Worm (Caenorhabditis elegans) whole organism, L3 larva: ENCODE results near the gene dsb-1.

ENCODE experiments used
- R02D3.7 ChIP-seq: fragments of 150-350 bp; optimal IDR thresholded peaks from 2 replicates; lab custom pipeline; 2014; ENCODE audit warnings: missing biosample characterization, missing genetic modification characterization
- ZK546.5 ChIP-seq: sonication (generic microtip); optimal IDR thresholded peaks from 2 replicates; lab custom pipeline; 2017; ENCODE audit warnings: missing biosample characterization, missing genetic modification characterization
- aly-2 ChIP-seq: fragments of 150-350 bp; optimal IDR thresholded peaks from 2 replicates; lab custom pipeline; 2014; ENCODE audit warnings: missing biosample characterization, missing genetic modification characterization
- ama-1 ChIP-seq: fragments of 150-350 bp; optimal IDR thresholded peaks from 2 replicates; lab custom pipeline; 2018
- ceh-16 ChIP-seq: sonication (generic microtip); optimal IDR thresholded peaks from 2 replicates; lab custom pipeline; 2017; ENCODE audit warnings: missing biosample characterization, missing genetic modification characterization
- ceh-28 ChIP-seq: fragments of 150-350 bp; optimal IDR thresholded peaks from 2 replicates; lab custom pipeline; 2014; ENCODE audit warnings: missing biosample characterization, missing genetic modification reagents, missing genetic modification characterization
- ceh-82 ChIP-seq: fragments of 150-350 bp; optimal IDR thresholded peaks from 2 replicates; lab custom pipeline; 2014; ENCODE audit warnings: missing biosample characterization, missing genetic modification characterization
- ceh-9 ChIP-seq: sonication (generic microtip); optimal IDR thresholded peaks from 2 replicates; lab custom pipeline; 2018; ENCODE audit warnings: missing biosample characterization, missing genetic modification characterization
- daf-12 ChIP-seq: fragments of 150-350 bp; optimal IDR thresholded peaks from 2 replicates; lab custom pipeline; 2014; ENCODE audit warnings: missing biosample characterization, missing genetic modification reagents, missing genetic modification characterization
- egl-27 ChIP-seq: sonication (generic microtip); optimal IDR thresholded peaks from 4 replicates; lab custom pipeline; 2017; ENCODE audit warnings: missing biosample characterization, missing genetic modification reagents, missing genetic modification characterization
- egl-5 ChIP-seq: fragments of 150-350 bp; optimal IDR thresholded peaks from 2 replicates; lab custom pipeline; 2017; ENCODE audit warnings: missing biosample characterization, missing genetic modification reagents, missing genetic modification characterization, inconsistent platforms
- elt-1 ChIP-seq: fragments of 150-350 bp; optimal IDR thresholded peaks from 2 replicates; lab custom pipeline; 2014; ENCODE audit warnings: missing biosample characterization, missing genetic modification characterization
- elt-2 ChIP-seq: sonication (generic microtip); optimal IDR thresholded peaks from 2 replicates; lab custom pipeline; 2016; ENCODE audit warnings: missing genetic modification reagents, mild to moderate bottlenecking, missing genetic modification characterization, missing compliant biosample characterization
- elt-3 ChIP-seq, 3 experiments: fragments of 150-350 bp in 1 of 3; sonication (generic microtip) in 2 of 3; optimal IDR thresholded peaks; 2 replicates in 2 of 3; 4 replicates in 1 of 3; lab custom pipeline; 2014 to 2017; ENCODE audit warnings: missing biosample characterization in 3 of 3, missing genetic modification characterization in 3 of 3
- eor-1 ChIP-seq, 2 experiments: fragments of 150-350 bp; optimal IDR thresholded peaks; 2 replicates each; lab custom pipeline; 2014 to 2018; ENCODE audit warnings: missing biosample characterization in 2 of 2, missing genetic modification characterization in 2 of 2
- fkh-10 ChIP-seq: sonication (generic microtip); optimal IDR thresholded peaks from 2 replicates; lab custom pipeline; 2017; ENCODE audit warnings: missing biosample characterization, missing genetic modification reagents, missing genetic modification characterization
- fkh-2 ChIP-seq: fragments of 150-350 bp; optimal IDR thresholded peaks from 2 replicates; lab custom pipeline; 2014; ENCODE audit warnings: missing biosample characterization, missing genetic modification reagents, missing genetic modification characterization
- fos-1 ChIP-seq: fragments of 150-350 bp; optimal IDR thresholded peaks from 2 replicates; lab custom pipeline; 2014; ENCODE audit warnings: missing biosample characterization, missing genetic modification characterization
- hmg-11 ChIP-seq: sonication (generic microtip); optimal IDR thresholded peaks from 2 replicates; lab custom pipeline; 2016; ENCODE audit warnings: missing genetic modification characterization, missing compliant biosample characterization
- jun-1 ChIP-seq: fragments of 150-350 bp; optimal IDR thresholded peaks from 2 replicates; lab custom pipeline; 2014; ENCODE audit warnings: missing biosample characterization, missing genetic modification reagents, missing genetic modification characterization
- lin-15B ChIP-seq: fragments of 150-350 bp; optimal IDR thresholded peaks from 2 replicates; lab custom pipeline; 2014; ENCODE audit warnings: missing biosample characterization, missing genetic modification characterization
- lin-39 ChIP-seq: fragments of 150-350 bp; optimal IDR thresholded peaks from 2 replicates; lab custom pipeline; 2018; ENCODE audit warnings: missing biosample characterization, missing genetic modification reagents, missing genetic modification characterization
- lsy-12 ChIP-seq: sonication (generic microtip); optimal IDR thresholded peaks from 2 replicates; lab custom pipeline; 2016; ENCODE audit warnings: mild to moderate bottlenecking, missing genetic modification characterization, missing compliant biosample characterization
- mdl-1 ChIP-seq: fragments of 150-350 bp; optimal IDR thresholded peaks from 2 replicates; lab custom pipeline; 2014; ENCODE audit warnings: missing biosample characterization, missing genetic modification characterization
- mml-1 ChIP-seq: fragments of 150-350 bp; sonication (generic microtip); optimal IDR thresholded peaks from 3 replicates; lab custom pipeline; 2014; ENCODE audit warnings: missing biosample characterization, missing genetic modification characterization
- nfya-1 ChIP-seq: sonication (generic microtip); optimal IDR thresholded peaks from 2 replicates; lab custom pipeline; 2017; ENCODE audit warnings: missing genetic modification characterization, mild to moderate bottlenecking, missing compliant biosample characterization, antibody characterized with exemption, moderate library complexity; ENCODE audit not compliant: insufficient read depth
- nhr-11 ChIP-seq: fragments of 150-350 bp; optimal IDR thresholded peaks from 2 replicates; lab custom pipeline; 2014; ENCODE audit warnings: missing biosample characterization, missing genetic modification characterization
- nhr-12 ChIP-seq: fragments of 150-350 bp; optimal IDR thresholded peaks from 2 replicates; lab custom pipeline; 2014; ENCODE audit warnings: missing biosample characterization, missing genetic modification characterization
- nhr-23 ChIP-seq: fragments of 150-350 bp; optimal IDR thresholded peaks from 2 replicates; lab custom pipeline; 2014; ENCODE audit warnings: missing biosample characterization, missing genetic modification reagents, missing genetic modification characterization
- nhr-237 ChIP-seq: fragments of 150-350 bp; optimal IDR thresholded peaks from 2 replicates; lab custom pipeline; 2014; ENCODE audit warnings: missing biosample characterization, missing genetic modification characterization
- nhr-25 ChIP-seq: sonication (generic microtip); optimal IDR thresholded peaks from 2 replicates; lab custom pipeline; 2017; ENCODE audit warnings: missing biosample characterization, missing genetic modification characterization
- nhr-28 ChIP-seq: fragments of 150-350 bp; optimal IDR thresholded peaks from 2 replicates; lab custom pipeline; 2014; ENCODE audit warnings: missing biosample characterization, missing genetic modification characterization
- nhr-43 ChIP-seq: sonication (generic microtip); optimal IDR thresholded peaks from 2 replicates; lab custom pipeline; 2016; ENCODE audit warnings: mild to moderate bottlenecking, missing genetic modification characterization, missing compliant biosample characterization; ENCODE audit not compliant: poor library complexity, severe bottlenecking
- nhr-67 ChIP-seq: fragments of 150-350 bp; optimal IDR thresholded peaks from 2 replicates; lab custom pipeline; 2014; ENCODE audit warnings: missing biosample characterization, missing genetic modification characterization
- nhr-76 ChIP-seq: fragments of 150-350 bp; sonication (generic microtip); optimal IDR thresholded peaks from 5 replicates; lab custom pipeline; 2014; ENCODE audit warnings: missing biosample characterization, missing genetic modification characterization
- nhr-77 ChIP-seq: fragments of 150-350 bp; optimal IDR thresholded peaks from 2 replicates; lab custom pipeline; 2014; ENCODE audit warnings: missing biosample characterization, missing genetic modification characterization
- pha-4 ChIP-seq: fragments of 150-350 bp; optimal IDR thresholded peaks from 2 replicates; lab custom pipeline; 2014; ENCODE audit warnings: missing biosample characterization, missing genetic modification reagents, missing genetic modification characterization
- pqm-1 ChIP-seq: fragments of 150-350 bp; optimal IDR thresholded peaks from 2 replicates; lab custom pipeline; 2017; ENCODE audit warnings: missing biosample characterization, missing genetic modification characterization, inconsistent platforms
- sea-2 ChIP-seq: fragments of 150-350 bp; sonication (generic microtip); optimal IDR thresholded peaks from 4 replicates; lab custom pipeline; 2014; ENCODE audit warnings: missing biosample characterization, missing genetic modification reagents, missing genetic modification characterization
- skn-1 ChIP-seq: fragments of 150-350 bp; optimal IDR thresholded peaks from 2 replicates; lab custom pipeline; 2014; ENCODE audit warnings: missing biosample characterization, missing genetic modification characterization
- snpc-4 ChIP-seq: fragments of 150-350 bp; optimal IDR thresholded peaks from 2 replicates; lab custom pipeline; 2014; ENCODE audit warnings: missing biosample characterization, missing genetic modification characterization
- tbx-2 ChIP-seq: sonication (generic microtip); optimal IDR thresholded peaks from 2 replicates; lab custom pipeline; 2016; ENCODE audit warnings: mild to moderate bottlenecking, missing genetic modification characterization, missing compliant biosample characterization
- unc-39 ChIP-seq: sonication (generic microtip); optimal IDR thresholded peaks from 4 replicates; lab custom pipeline; 2017; ENCODE audit warnings: missing biosample characterization, missing genetic modification characterization
- unc-62 ChIP-seq: fragments of 150-350 bp; sonication (generic microtip); optimal IDR thresholded peaks from 4 replicates; lab custom pipeline; 2014; ENCODE audit warnings: missing biosample characterization, missing genetic modification reagents, missing genetic modification characterization
- zag-1 ChIP-seq: fragments of 150-350 bp; optimal IDR thresholded peaks from 2 replicates; lab custom pipeline; 2014; ENCODE audit warnings: missing biosample characterization, missing genetic modification characterization
- ztf-11 ChIP-seq: fragments of 150-350 bp; optimal IDR thresholded peaks from 2 replicates; lab custom pipeline; 2014; ENCODE audit warnings: missing biosample characterization, missing genetic modification characterization
- ztf-4 ChIP-seq: fragments of 150-350 bp; optimal IDR thresholded peaks from 2 replicates; lab custom pipeline; 2014; ENCODE audit warnings: missing biosample characterization, missing genetic modification characterization

The dsb-1 gene

ce11 chrIV:12389951-12390350 lies 18.8 kb upstream of the dsb-1 start, which contains the start of gene spe-45:
spe-45 (minus strand) TSS chrIV:12390095.
- no peak for TF ChIP-seq fkh-10 (GFP tag; lab: Kevin White, UChicago)
- TF ChIP-seq jun-1 (tag; lab: Kevin White, UChicago): no peak
- no peak for TF ChIP-seq lin-39 (tag; lab: Kevin White, UChicago)
- no peak for TF ChIP-seq ztf-11
- TF ChIP-seq egl-5 (tag; lab: Kevin White, UChicago): no peak
- no peak for TF ChIP-seq ceh-28 (tag; lab: Kevin White, UChicago)
- no peak for TF ChIP-seq lsy-12
- TF ChIP-seq nhr-25: no peak
- TF ChIP-seq ZK546.5 (tag; lab: Kevin White, UChicago): no peak
- no peak for TF ChIP-seq sea-2 (GFP tag; lab: Kevin White, UChicago)

ce11 chrIV:12391003-12391637 lies 17.6 kb upstream of the dsb-1 start, which contains the start of the genes rps-23 and dpm-3:
rps-23 (minus strand) TSS chrIV:12391053.
dpm-3 (plus strand) TSS chrIV:12391587.
- TF ChIP-seq ZK546.5 (tag; lab: Kevin White, UChicago) (peak; percentile 94), R02D3.7 (tag; lab: Kevin White, UChicago) (peak; percentile 89), mdl-1 (peak; percentile 48), ztf-4 (tag; lab: Kevin White, UChicago) (no peak), ama-1 (lab: Kevin White, UChicago) (peak; percentile 73), nhr-43 (tag; lab: Kevin White, UChicago) (peak; percentile 96), lin-39 (tag; lab: Kevin White, UChicago) (peak; percentile 92), ztf-11 (no peak), nhr-23 (tag; lab: Kevin White, UChicago) (peak; percentile 97), nhr-11 (peak; percentile 61), ceh-28 (tag; lab: Kevin White, UChicago) (peak; percentile 74), daf-12 (tag; lab: Kevin White, UChicago) (no peak), elt-3 (tag; optimal IDR thresholded peaks at IDR 0.05; lab: Kevin White, UChicago) (no peak), unc-39 (no peak), eor-1 (tag; optimal IDR thresholded peaks at IDR 0.05; lab: Kevin White, UChicago) (peak in 1 of 2 experiments; percentile 73), elt-1 (tag; lab: Kevin White, UChicago) (peak; percentile 45), aly-2 (tag; lab: Kevin White, UChicago) (no peak), hmg-11 (peak; percentile 60), zag-1 (tag; lab: Kevin White, UChicago) (no peak), ceh-16 (tag; lab: Kevin White, UChicago) (peak; percentile 55), lin-15B (tag; lab: Kevin White, UChicago) (peak; percentile 98), elt-2 (tag; lab: Kevin White, UChicago) (peak; percentile 77), nhr-12 (tag; lab: Kevin White, UChicago) (no peak), fkh-2 (no peak), pqm-1 (peak; percentile 91), ceh-9 (tag; lab: Kevin White, UChicago) (no peak), skn-1 (tag; lab: Kevin White, UChicago) (peak; percentile 88), ceh-82 (tag; lab: Kevin White, UChicago) (peak; percentile 81), jun-1 (tag; lab: Kevin White, UChicago) (peak; percentile 65), mml-1 (tag; lab: Kevin White, UChicago) (no peak), unc-62 (GFP tag; lab: Kevin White, UChicago) (no peak), nhr-67 (tag; lab: Kevin White, UChicago) (no peak), nhr-76 (tag; lab: Kevin White, UChicago) (peak; percentile 66), nhr-77 (tag; lab: Kevin White, UChicago) (peak; percentile 53), lsy-12 (peak; percentile 95), sea-2 (GFP tag; lab: Kevin White, UChicago) (no peak), egl-5 (tag; lab: Kevin White, UChicago) (peak; percentile 58), nhr-25 (peak; percentile 95), nhr-237 (tag; lab: Kevin White, UChicago) (no peak), egl-27 (tag; lab: Kevin White, UChicago) (peak; percentile 20), nfya-1 (peak; percentile 99), tbx-2 (tag; lab: Kevin White, UChicago) (peak; percentile 60), snpc-4 (tag; lab: Kevin White, UChicago) (peak; percentile 90), nhr-28 (tag; lab: Kevin White, UChicago) (no peak), fkh-10 (GFP tag; lab: Kevin White, UChicago) (peak; percentile 51), pha-4 (peak; percentile 98), fos-1 (tag; lab: Kevin White, UChicago) (no peak)
